Fruit fly (Drosophila melanogaster) whole organism, prepupa: Measurements from ENCODE around the gene CG2964.
A peak's percentile ranks its signal among the peaks of the same experiment; 100 is the strongest.

Source experiments
- Blimp-1 ChIP-seq: fragments of 200-800 bp; sonication (Bioruptor generic); optimal IDR thresholded peaks from 3 replicates; lab custom pipeline; 2017; ENCODE audit warnings: missing biosample characterization, missing genetic modification characterization, mild to moderate bottlenecking, moderate library complexity, missing genetic modification reagents
- CG10669 ChIP-seq: fragments of 200-800 bp; sonication (Bioruptor generic); optimal IDR thresholded peaks from 3 replicates; lab custom pipeline; 2018; ENCODE audit warnings: missing biosample characterization, mild to moderate bottlenecking, missing genetic modification characterization, moderate library complexity
- CG11762 ChIP-seq: fragments of 200-800 bp; sonication (Bioruptor generic); optimal IDR thresholded peaks from 3 replicates; lab custom pipeline; 2016; ENCODE audit warnings: missing biosample characterization, missing genetic modification characterization; ENCODE audit not compliant: insufficient read depth
- CG15336 ChIP-seq: fragments of 200-800 bp; sonication (Bioruptor generic); IDR thresholded peaks from 2 replicates; pipeline ENCODE4 v1.3.6; 2022; ENCODE audit warnings: missing biosample characterization, missing genetic modification characterization
- CG1621 ChIP-seq: fragments of 200-800 bp; sonication (Bioruptor generic); optimal IDR thresholded peaks from 3 replicates; lab custom pipeline; 2018; ENCODE audit warnings: missing biosample characterization, mild to moderate bottlenecking, missing genetic modification characterization
- CG16779 ChIP-seq: fragments of 200-800 bp; sonication (Bioruptor generic); optimal IDR thresholded peaks from 3 replicates; lab custom pipeline; 2017; ENCODE audit warnings: missing biosample characterization, mild to moderate bottlenecking, missing genetic modification characterization
- CG32006 ChIP-seq: fragments of 200-800 bp; sonication (Bioruptor generic); optimal IDR thresholded peaks from 3 replicates; lab custom pipeline; 2017; ENCODE audit warnings: missing biosample characterization, mild to moderate bottlenecking, missing genetic modification characterization
- CG34406 ChIP-seq: fragments of 200-800 bp; sonication (Bioruptor generic); optimal IDR thresholded peaks from 3 replicates; lab custom pipeline; 2016; ENCODE audit warnings: missing biosample characterization, missing genetic modification characterization
- CG3919 ChIP-seq: fragments of 200-800 bp; sonication (Bioruptor generic); optimal IDR thresholded peaks from 3 replicates; lab custom pipeline; 2016; ENCODE audit warnings: missing biosample characterization, missing genetic modification characterization
- CG4318 ChIP-seq: fragments of 200-800 bp; sonication (Bioruptor generic); optimal IDR thresholded peaks from 3 replicates; lab custom pipeline; 2017; ENCODE audit warnings: missing biosample characterization, mild to moderate bottlenecking, missing genetic modification characterization
- CG6163 ChIP-seq: fragments of 200-800 bp; sonication (Bioruptor generic); IDR thresholded peaks from 3 replicates; pipeline ENCODE4 v1.3.6; 2022; ENCODE audit warnings: missing biosample characterization, missing genetic modification characterization
- CG6276 ChIP-seq: fragments of 200-800 bp; sonication (Bioruptor generic); optimal IDR thresholded peaks from 2 replicates; lab custom pipeline; 2017; ENCODE audit warnings: missing biosample characterization, mild to moderate bottlenecking, missing genetic modification characterization
- CG6792 ChIP-seq: fragments of 200-800 bp; sonication (Bioruptor generic); optimal IDR thresholded peaks from 3 replicates; lab custom pipeline; 2016; ENCODE audit warnings: missing biosample characterization, missing genetic modification characterization
- CG6854 ChIP-seq: fragments of 200-800 bp; sonication (Bioruptor generic); optimal IDR thresholded peaks from 2 replicates; lab custom pipeline; 2017; ENCODE audit warnings: missing biosample characterization, mild to moderate bottlenecking, missing genetic modification characterization
- CG7368 ChIP-seq: fragments of 200-800 bp; sonication (Bioruptor generic); optimal IDR thresholded peaks from 3 replicates; lab custom pipeline; 2016; ENCODE audit warnings: missing biosample characterization, missing genetic modification characterization
- CG8119 ChIP-seq: fragments of 200-800 bp; sonication (Bioruptor generic); IDR thresholded peaks from 3 replicates; pipeline ENCODE4 v1.3.6; 2022; ENCODE audit warnings: missing biosample characterization, missing genetic modification characterization
- CG8319 ChIP-seq: fragments of 200-800 bp; sonication (Bioruptor generic); optimal IDR thresholded peaks from 3 replicates; lab custom pipeline; 2016; ENCODE audit warnings: missing biosample characterization, missing genetic modification characterization
- CG8632 ChIP-seq: fragments of 200-800 bp; sonication (Bioruptor generic); optimal IDR thresholded peaks from 3 replicates; lab custom pipeline; 2016; ENCODE audit warnings: missing biosample characterization, missing genetic modification characterization
- CG9139 ChIP-seq: fragments of 200-800 bp; sonication (Bioruptor generic); optimal IDR thresholded peaks from 3 replicates; lab custom pipeline; 2017; ENCODE audit warnings: missing biosample characterization, mild to moderate bottlenecking, missing genetic modification characterization
- Eip93F ChIP-seq: fragments of 200-800 bp; sonication (Bioruptor generic); optimal IDR thresholded peaks from 2 replicates; lab custom pipeline; 2016; ENCODE audit warnings: missing biosample characterization, mild to moderate bottlenecking, missing genetic modification characterization
- Ets21C ChIP-seq: fragments of 200-800 bp; sonication (Bioruptor generic); optimal IDR thresholded peaks from 3 replicates; lab custom pipeline; 2016; ENCODE audit warnings: missing biosample characterization, missing genetic modification characterization
- Hr38 ChIP-seq: sonication (Bioruptor generic); optimal IDR thresholded peaks from 2 replicates; lab custom pipeline; 2016; ENCODE audit warnings: missing biosample characterization, missing genetic modification characterization
- Hr39 ChIP-seq: fragments of 200-800 bp; sonication (Bioruptor generic); optimal IDR thresholded peaks from 2 replicates; lab custom pipeline; 2016; ENCODE audit warnings: missing biosample characterization, missing genetic modification characterization
- Met ChIP-seq: fragments of 200-800 bp; sonication (Bioruptor generic); optimal IDR thresholded peaks from 3 replicates; lab custom pipeline; 2016; ENCODE audit warnings: missing biosample characterization, missing genetic modification characterization
- Smox ChIP-seq: fragments of 200-800 bp; sonication (Bioruptor generic); optimal IDR thresholded peaks from 3 replicates; lab custom pipeline; 2016; ENCODE audit warnings: missing biosample characterization, missing genetic modification characterization
- Sox102F ChIP-seq: fragments of 200-800 bp; sonication (Bioruptor generic); optimal IDR thresholded peaks from 2 replicates; lab custom pipeline; 2016; ENCODE audit warnings: missing biosample characterization, mild to moderate bottlenecking, missing genetic modification characterization
- Sox14 ChIP-seq: fragments of 200-800 bp; sonication (Bioruptor generic); optimal IDR thresholded peaks from 3 replicates; lab custom pipeline; 2016; ENCODE audit warnings: missing biosample characterization, missing genetic modification characterization
- Sox15 ChIP-seq: fragments of 200-800 bp; sonication (Bioruptor generic); optimal IDR thresholded peaks from 3 replicates; lab custom pipeline; 2016; ENCODE audit warnings: missing biosample characterization, missing genetic modification characterization
- achi ChIP-seq: fragments of 200-800 bp; sonication (Bioruptor generic); optimal IDR thresholded peaks from 3 replicates; lab custom pipeline; 2016; ENCODE audit warnings: missing biosample characterization, missing genetic modification characterization
- acj6 ChIP-seq: fragments of 200-800 bp; sonication (Bioruptor generic); optimal IDR thresholded peaks from 3 replicates; lab custom pipeline; 2016; ENCODE audit warnings: missing biosample characterization, missing genetic modification characterization
- cyc ChIP-seq: fragments of 200-800 bp; sonication (Bioruptor generic); optimal IDR thresholded peaks from 3 replicates; lab custom pipeline; 2016; ENCODE audit warnings: missing biosample characterization, missing genetic modification characterization
- dac ChIP-seq: fragments of 200-800 bp; sonication (Bioruptor generic); optimal IDR thresholded peaks from 2 replicates; lab custom pipeline; 2017; ENCODE audit warnings: missing biosample characterization, mild to moderate bottlenecking, missing genetic modification characterization
- dsx ChIP-seq: fragments of 200-800 bp; optimal IDR thresholded peaks from 3 replicates; lab custom pipeline; 2019; ENCODE audit warnings: missing biosample characterization, mild to moderate bottlenecking, missing genetic modification characterization, moderate library complexity; ENCODE audit not compliant: poor library complexity, severe bottlenecking
- eg ChIP-seq: fragments of 200-800 bp; sonication (Bioruptor generic); IDR thresholded peaks from 3 replicates; pipeline ENCODE4 v1.3.6; 2022; ENCODE audit warnings: missing biosample characterization, missing genetic modification characterization
- esn ChIP-seq: fragments of 200-800 bp; sonication (Bioruptor generic); optimal IDR thresholded peaks from 2 replicates; lab custom pipeline; 2016; ENCODE audit warnings: missing biosample characterization, mild to moderate bottlenecking, missing genetic modification characterization, moderate library complexity
- fd59A ChIP-seq: fragments of 200-800 bp; sonication (Bioruptor generic); optimal IDR thresholded peaks from 2 replicates; lab custom pipeline; 2017; ENCODE audit warnings: missing biosample characterization, mild to moderate bottlenecking, missing genetic modification characterization, missing genetic modification reagents
- fd85E ChIP-seq: fragments of 200-800 bp; sonication (Bioruptor generic); optimal IDR thresholded peaks from 3 replicates; lab custom pipeline; 2016; ENCODE audit warnings: missing biosample characterization, missing genetic modification characterization
- fkh ChIP-seq: fragments of 200-800 bp; sonication (Bioruptor generic); optimal IDR thresholded peaks from 3 replicates; lab custom pipeline; 2017; ENCODE audit warnings: missing biosample characterization, mild to moderate bottlenecking, missing genetic modification characterization, moderate library complexity
- lz ChIP-seq: fragments of 200-800 bp; sonication (Bioruptor generic); optimal IDR thresholded peaks from 3 replicates; lab custom pipeline; 2016; ENCODE audit warnings: missing biosample characterization, missing genetic modification characterization
- net ChIP-seq: fragments of 200-800 bp; sonication (Bioruptor generic); optimal IDR thresholded peaks from 3 replicates; lab custom pipeline; 2016; ENCODE audit warnings: missing biosample characterization, missing genetic modification characterization
- salr ChIP-seq, 2 experiments: fragments of 200-800 bp; sonication (Bioruptor generic); optimal IDR thresholded peaks; 3 replicates each; lab custom pipeline; 2016 to 2018; ENCODE audit warnings: missing biosample characterization in 2 of 2, missing genetic modification characterization in 2 of 2, mild to moderate bottlenecking in 1 of 2
- spab ChIP-seq: fragments of 200-800 bp; sonication (Bioruptor generic); optimal IDR thresholded peaks from 2 replicates; lab custom pipeline; 2017; ENCODE audit warnings: missing biosample characterization, mild to moderate bottlenecking, missing genetic modification characterization, missing genetic modification reagents
- ss ChIP-seq, 2 experiments: fragments of 200-800 bp; sonication (Bioruptor generic); optimal IDR thresholded peaks; 2 replicates in 1 of 2; 3 replicates in 1 of 2; lab custom pipeline; 2017 to 2018; ENCODE audit warnings: mild to moderate bottlenecking in 2 of 2, missing biosample characterization in 2 of 2, missing genetic modification characterization in 2 of 2, moderate library complexity in 1 of 2
- svp ChIP-seq: fragments of 200-800 bp; sonication (Bioruptor generic); peaks from one replicate; lab custom pipeline; 2016; ENCODE audit warnings: missing biosample characterization, missing genetic modification characterization
- topi ChIP-seq: fragments of 200-800 bp; sonication (Bioruptor generic); optimal IDR thresholded peaks from 3 replicates; lab custom pipeline; 2016; ENCODE audit warnings: missing biosample characterization, missing genetic modification characterization
- vri ChIP-seq: fragments of 200-800 bp; sonication (Bioruptor generic); optimal IDR thresholded peaks from 3 replicates; lab custom pipeline; 2016; ENCODE audit warnings: missing biosample characterization, mild to moderate bottlenecking, missing genetic modification characterization

CG2964 gene

DNA sequence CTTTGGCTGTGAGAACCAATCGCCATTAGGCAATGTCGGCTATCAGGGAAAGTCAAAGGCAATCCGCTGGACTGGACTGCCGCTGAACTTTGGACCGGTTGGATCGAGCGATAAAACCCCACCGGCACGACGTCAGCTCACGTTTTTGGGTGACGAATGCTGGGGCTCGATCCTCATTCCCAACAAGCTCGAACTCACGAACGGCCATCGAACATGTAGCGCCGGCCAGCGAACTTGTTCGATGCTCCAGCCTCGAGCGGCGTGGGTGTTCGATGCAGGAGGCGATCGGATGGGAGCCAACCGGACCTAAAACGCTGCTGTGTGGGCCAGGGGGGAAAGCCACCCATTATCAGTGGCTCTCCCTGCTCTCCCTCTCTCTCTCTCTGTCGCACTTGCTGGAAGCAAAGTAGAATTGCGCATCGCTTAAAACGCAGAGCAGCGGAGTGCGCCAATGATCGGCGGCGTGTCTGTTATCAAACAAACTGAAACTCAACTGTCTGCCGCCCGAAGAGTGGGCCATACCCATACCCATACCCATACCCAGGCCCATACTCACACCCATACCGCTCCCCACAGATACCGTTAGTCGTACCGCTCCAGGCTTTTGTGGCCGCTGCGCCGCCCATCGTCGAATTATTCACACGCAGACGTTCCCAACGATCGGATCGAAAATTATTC lies 7.5 kb upstream of the CG2964 start, which contains the start of gene daw (continued):
- TF ChIP-seq Sox15 (GFP tag; lab: Kevin White, UChicago) (no peak), CG6792 (GFP tag; lab: Kevin White, UChicago) (no peak), acj6 (no peak), ss (GFP tag; optimal IDR thresholded peaks at IDR 0.05; lab: Kevin White, UChicago) (peak; percentile 84 to 88), Ets21C (GFP tag; lab: Kevin White, UChicago) (no peak), svp (peak; percentile 89), Smox (peak; percentile 10), CG11762 (GFP tag; lab: Kevin White, UChicago) (peak; percentile 12), Sox102F (GFP tag; lab: Kevin White, UChicago) (peak; percentile 59), CG8119 (peak; percentile 63), CG7368 (peak; percentile 68), CG6276 (peak; percentile 84), CG4318 (GFP tag; lab: Kevin White, UChicago) (no peak), cyc (GFP tag; lab: Kevin White, UChicago) (no peak), salr (GFP tag; optimal IDR thresholded peaks at IDR 0.05; lab: Kevin White, UChicago) (peak in 1 of 2 experiments; percentile 21), topi (GFP tag; lab: Kevin White, UChicago) (peak; percentile 59), Hr39 (GFP tag; lab: Kevin White, UChicago) (no peak), vri (GFP tag; lab: Kevin White, UChicago) (peak; percentile 28), net (GFP tag; lab: Kevin White, UChicago) (peak; percentile 79), esn (GFP tag; lab: Kevin White, UChicago) (peak; percentile 2), Sox14 (GFP tag; lab: Kevin White, UChicago) (peak; percentile 38), CG8319 (GFP tag; lab: Kevin White, UChicago) (peak; percentile 39)

dm6 chr2L:2806190-2806763 lies 6.0 kb upstream of the CG2964 start:
- TF ChIP-seq dsx (GFP tag; lab: Kevin White, UChicago) (peak; percentile 3), CG4318 (GFP tag; lab: Kevin White, UChicago) (no peak), cyc (GFP tag; lab: Kevin White, UChicago) (no peak), Hr38 (GFP tag; lab: Kevin White, UChicago) (no peak), Sox14 (GFP tag; lab: Kevin White, UChicago) (peak; percentile 21), CG8319 (GFP tag; lab: Kevin White, UChicago) (peak; percentile 22), CG10669 (GFP tag; lab: Kevin White, UChicago) (peak; percentile 43), CG6276 (peak; percentile 64), CG6854 (GFP tag; lab: Kevin White, UChicago) (peak; percentile 70), CG34406 (GFP tag; lab: Kevin White, UChicago) (no peak), Met (GFP tag; lab: Kevin White, UChicago) (no peak), Eip93F (GFP tag; lab: Kevin White, UChicago) (no peak), CG9139 (GFP tag; lab: Kevin White, UChicago) (peak; percentile 87), vri (GFP tag; lab: Kevin White, UChicago) (no peak), spab (GFP tag; lab: Kevin White, UChicago) (peak; percentile 68), esn (GFP tag; lab: Kevin White, UChicago) (no peak), Blimp-1 (no peak), dac (GFP tag; lab: Kevin White, UChicago) (no peak), CG3919 (GFP tag; lab: Kevin White, UChicago) (peak; percentile 55), CG7368 (peak; percentile 7), CG15336 (GFP tag; lab: Robert Waterston, UW) (no peak), Ets21C (GFP tag; lab: Kevin White, UChicago) (no peak), CG32006 (peak; percentile 9), achi (GFP tag; lab: Kevin White, UChicago) (peak; percentile 20), Hr39 (GFP tag; lab: Kevin White, UChicago) (no peak), CG6163 (no peak), CG8632 (GFP tag; lab: Kevin White, UChicago) (no peak), acj6 (peak; percentile 15), CG6792 (GFP tag; lab: Kevin White, UChicago) (no peak), lz (GFP tag; lab: Kevin White, UChicago) (no peak), eg (GFP tag; lab: Robert Waterston, UW) (no peak), fkh (no peak), CG1621 (peak; percentile 71), fd59A (no peak), Sox102F (GFP tag; lab: Kevin White, UChicago) (no peak), CG11762 (GFP tag; lab: Kevin White, UChicago) (no peak), CG16779 (tag; lab: Kevin White, UChicago) (peak; percentile 61), fd85E (GFP tag; lab: Kevin White, UChicago) (no peak)
